Worm (Caenorhabditis elegans) whole organism, young adult: ENCODE data around the gene C50C3.12.

Experiments used
- B0261.1 ChIP-seq: sonication (generic microtip); optimal IDR thresholded peaks from 2 replicates; lab custom pipeline; 2016; ENCODE audit warnings: mild to moderate bottlenecking, missing genetic modification characterization, moderate library complexity, missing compliant biosample characterization
- B0336.3 ChIP-seq: fragments of 200-800 bp; sonication (Bioruptor generic); IDR thresholded peaks from 2 replicates; pipeline ENCODE4 v1.3.6; 2022; ENCODE audit warnings: missing genetic modification characterization, missing compliant biosample characterization
- F33H1.4 ChIP-seq: fragments of 200-800 bp; sonication (Bioruptor generic); IDR thresholded peaks from 2 replicates; pipeline ENCODE4 v1.3.6; 2022; ENCODE audit warnings: missing genetic modification reagents, missing genetic modification characterization, missing compliant biosample characterization
- F39B2.1 ChIP-seq: fragments of 200-800 bp; sonication (Bioruptor generic); IDR thresholded peaks from 2 replicates; pipeline ENCODE4 v1.3.6; 2022; ENCODE audit warnings: missing genetic modification reagents, missing genetic modification characterization, missing compliant biosample characterization
- T07F8.4 ChIP-seq: sonication (generic microtip); optimal IDR thresholded peaks from 2 replicates; lab custom pipeline; 2016; ENCODE audit warnings: mild to moderate bottlenecking, missing genetic modification characterization, moderate library complexity, missing compliant biosample characterization
- T26A5.8 ChIP-seq: sonication (generic microtip); optimal IDR thresholded peaks from 2 replicates; lab custom pipeline; 2016; ENCODE audit warnings: missing genetic modification characterization, missing compliant biosample characterization
- ZK185.1 ChIP-seq: sonication (generic microtip); optimal IDR thresholded peaks from 2 replicates; lab custom pipeline; 2016; ENCODE audit warnings: mild to moderate bottlenecking, missing genetic modification characterization, missing compliant biosample characterization; ENCODE audit not compliant: poor library complexity, severe bottlenecking
- aptf-3 ChIP-seq: fragments of 200-800 bp; sonication (Bioruptor generic); IDR thresholded peaks from 2 replicates; pipeline ENCODE4 v1.3.6; 2022; ENCODE audit warnings: missing genetic modification characterization, missing compliant biosample characterization
- atf-7 ChIP-seq: sonication (generic microtip); optimal IDR thresholded peaks from 2 replicates; lab custom pipeline; 2017; ENCODE audit warnings: mild to moderate bottlenecking, missing genetic modification characterization, missing compliant biosample characterization
- athp-1 ChIP-seq: sonication (generic microtip); optimal IDR thresholded peaks from 2 replicates; lab custom pipeline; 2017; ENCODE audit warnings: mild to moderate bottlenecking, missing genetic modification characterization, missing compliant biosample characterization
- attf-3 ChIP-seq: fragments of 200-800 bp; sonication (Bioruptor generic); conservative IDR thresholded peaks from 2 replicates; pipeline ENCODE4 v1.3.6; 2022; ENCODE audit warnings: missing genetic modification reagents, missing genetic modification characterization, missing compliant biosample characterization
- attf-5 ChIP-seq: fragments of 200-800 bp; sonication (Bioruptor generic); optimal IDR thresholded peaks from 2 replicates; lab custom pipeline; 2018; ENCODE audit warnings: mild to moderate bottlenecking, missing genetic modification characterization, missing compliant biosample characterization
- bed-2 ChIP-seq: fragments of 200-800 bp; sonication (Bioruptor generic); IDR thresholded peaks from 2 replicates; pipeline ENCODE4 v1.3.6; 2022; ENCODE audit warnings: missing genetic modification reagents, missing genetic modification characterization, missing compliant biosample characterization
- ceh-91 ChIP-seq: fragments of 200-800 bp; sonication (Bioruptor generic); IDR thresholded peaks from 2 replicates; pipeline ENCODE4 v1.3.6; 2022; ENCODE audit warnings: missing genetic modification reagents, missing genetic modification characterization, missing compliant biosample characterization
- dox-1 ChIP-seq: fragments of 200-800 bp; sonication (Bioruptor generic); IDR thresholded peaks from 2 replicates; pipeline ENCODE4 v1.3.6; 2022; ENCODE audit warnings: missing genetic modification reagents, missing genetic modification characterization, missing compliant biosample characterization
- dpl-1 ChIP-seq: fragments of 150-350 bp; optimal IDR thresholded peaks from 2 replicates; lab custom pipeline; 2014; ENCODE audit warnings: missing biosample characterization, missing genetic modification reagents, missing genetic modification characterization
- efl-1 ChIP-seq: fragments of 150-350 bp; optimal IDR thresholded peaks from 2 replicates; lab custom pipeline; 2014; ENCODE audit warnings: missing biosample characterization, missing genetic modification reagents, missing genetic modification characterization
- egl-44 ChIP-seq: fragments of 200-800 bp; sonication (Bioruptor generic); IDR thresholded peaks from 2 replicates; pipeline ENCODE4 v1.3.6; 2022; ENCODE audit warnings: missing genetic modification reagents, missing genetic modification characterization, missing compliant biosample characterization
- gei-17 ChIP-seq: fragments of 200-800 bp; sonication (Bioruptor generic); optimal IDR thresholded peaks from 2 replicates; lab custom pipeline; 2018; ENCODE audit warnings: mild to moderate bottlenecking, missing genetic modification characterization, missing compliant biosample characterization
- him-1 ChIP-seq: sonication (generic microtip); optimal IDR thresholded peaks from 2 replicates; lab custom pipeline; 2016; ENCODE audit warnings: missing genotype, missing genetic modification reagents, missing genetic modification characterization, missing compliant biosample characterization
- hlh-12 ChIP-seq: sonication (generic microtip); optimal IDR thresholded peaks from 2 replicates; lab custom pipeline; 2016; ENCODE audit warnings: missing genetic modification characterization, missing compliant biosample characterization
- hmg-1.2 ChIP-seq: fragments of 200-800 bp; sonication (Bioruptor generic); IDR thresholded peaks from 2 replicates; pipeline ENCODE4 v1.3.6; 2022; ENCODE audit warnings: missing genetic modification reagents, missing genetic modification characterization, missing compliant biosample characterization
- let-607 ChIP-seq, 2 experiments: fragments of 200-800 bp in 1 of 2; sonication (Bioruptor generic) in 1 of 2; sonication (generic microtip) in 1 of 2; optimal IDR thresholded peaks; 2 replicates each; lab custom pipeline; 2016 to 2018; ENCODE audit warnings: mild to moderate bottlenecking in 2 of 2, missing compliant biosample characterization in 2 of 2, missing genetic modification characterization in 2 of 2, moderate library complexity in 2 of 2, missing genotype in 1 of 2
- lin-26 ChIP-seq: fragments of 200-800 bp; sonication (Bioruptor generic); IDR thresholded peaks from 2 replicates; pipeline ENCODE4 v1.3.6; 2022; ENCODE audit warnings: missing genetic modification reagents, missing genetic modification characterization, missing compliant biosample characterization
- lin-35 ChIP-seq, 3 experiments: fragments of 150-350 bp in 2 of 3; sonication (generic microtip) in 1 of 3; optimal IDR thresholded peaks; 2 replicates each; lab custom pipeline; 2014 to 2018; ENCODE audit warnings: missing biosample characterization in 3 of 3, missing genetic modification characterization in 3 of 3, missing genetic modification reagents in 3 of 3
- lsl-1 ChIP-seq: fragments of 200-800 bp; sonication (Bioruptor generic); optimal IDR thresholded peaks from 2 replicates; lab custom pipeline; 2018; ENCODE audit warnings: mild to moderate bottlenecking, missing genetic modification characterization, moderate library complexity, missing compliant biosample characterization
- madf-10 ChIP-seq: sonication (generic microtip); optimal IDR thresholded peaks from 2 replicates; lab custom pipeline; 2016; ENCODE audit warnings: mild to moderate bottlenecking, missing genetic modification characterization, missing compliant biosample characterization
- madf-3 ChIP-seq: fragments of 200-800 bp; sonication (Bioruptor generic); IDR thresholded peaks from 2 replicates; pipeline ENCODE4 v1.3.6; 2022; ENCODE audit warnings: missing genetic modification reagents, missing genetic modification characterization, missing compliant biosample characterization
- mcd-1 ChIP-seq: fragments of 200-800 bp; sonication (Bioruptor generic); IDR thresholded peaks from 2 replicates; pipeline ENCODE4 v1.3.6; 2022; ENCODE audit warnings: missing genetic modification reagents, missing genetic modification characterization, missing compliant biosample characterization
- mxl-1 ChIP-seq: sonication (generic microtip); optimal IDR thresholded peaks from 2 replicates; lab custom pipeline; 2016; ENCODE audit warnings: missing genetic modification characterization, missing compliant biosample characterization
- nfya-1 ChIP-seq: sonication (generic microtip); optimal IDR thresholded peaks from 2 replicates; lab custom pipeline; 2017; ENCODE audit warnings: antibody characterized with exemption, missing compliant biosample characterization, missing genetic modification characterization, borderline replicate concordance; ENCODE audit not compliant: insufficient read depth
- nhr-27 ChIP-seq: fragments of 200-800 bp; sonication (Bioruptor generic); optimal IDR thresholded peaks from 2 replicates; lab custom pipeline; 2018; ENCODE audit warnings: mild to moderate bottlenecking, missing genetic modification characterization, moderate library complexity, missing compliant biosample characterization
- nhr-80 ChIP-seq: sonication (generic microtip); optimal IDR thresholded peaks from 2 replicates; lab custom pipeline; 2016; ENCODE audit warnings: missing genetic modification characterization, missing compliant biosample characterization
- rcor-1 ChIP-seq: fragments of 200-800 bp; sonication (Bioruptor generic); IDR thresholded peaks from 2 replicates; pipeline ENCODE4 v1.3.6; 2022; ENCODE audit warnings: missing genetic modification reagents, missing genetic modification characterization, missing compliant biosample characterization
- rec-8 ChIP-seq, 2 experiments: sonication (generic microtip); optimal IDR thresholded peaks; 2 replicates each; lab custom pipeline; 2016; ENCODE audit warnings: mild to moderate bottlenecking in 2 of 2, missing genetic modification characterization in 2 of 2, missing genetic modification reagents in 2 of 2, missing genotype in 2 of 2, missing biosample characterization in 1 of 2, missing compliant biosample characterization in 1 of 2, moderate library complexity in 1 of 2
- repo-1 ChIP-seq: sonication (generic microtip); optimal IDR thresholded peaks from 2 replicates; lab custom pipeline; 2017; ENCODE audit warnings: mild to moderate bottlenecking, missing genetic modification characterization, missing compliant biosample characterization
- sea-2 ChIP-seq: fragments of 200-800 bp; sonication (Bioruptor generic); IDR thresholded peaks from 2 replicates; pipeline ENCODE4 v1.3.6; 2022; ENCODE audit warnings: missing genetic modification characterization, missing compliant biosample characterization
- snpc-1.1 ChIP-seq: sonication (generic microtip); optimal IDR thresholded peaks from 2 replicates; lab custom pipeline; 2017; ENCODE audit warnings: missing genetic modification characterization, mild to moderate bottlenecking, missing compliant biosample characterization, antibody characterized with exemption, moderate library complexity, missing genotype, missing genetic modification reagents; ENCODE audit not compliant: insufficient read depth
- snpc-3.4 ChIP-seq: sonication (generic microtip); optimal IDR thresholded peaks from 2 replicates; lab custom pipeline; 2017; ENCODE audit warnings: missing genetic modification characterization, mild to moderate bottlenecking, missing compliant biosample characterization, antibody characterized with exemption, moderate library complexity, missing genotype, missing genetic modification reagents
- tbp1 ChIP-seq: fragments of 200-800 bp; sonication (Bioruptor generic); optimal IDR thresholded peaks from 2 replicates; lab custom pipeline; 2018; ENCODE audit warnings: mild to moderate bottlenecking, missing genetic modification characterization, missing compliant biosample characterization
- unc-130 ChIP-seq: sonication (generic microtip); optimal IDR thresholded peaks from 2 replicates; lab custom pipeline; 2016; ENCODE audit warnings: missing genetic modification reagents, missing genetic modification characterization, missing compliant biosample characterization
- unc-62 ChIP-seq: fragments of 150-350 bp; optimal IDR thresholded peaks from 2 replicates; lab custom pipeline; 2014; ENCODE audit warnings: missing biosample characterization, missing genetic modification reagents, missing genetic modification characterization
- xnd-1 ChIP-seq: sonication (generic microtip); optimal IDR thresholded peaks from 2 replicates; lab custom pipeline; 2016; ENCODE audit warnings: missing genotype, missing genetic modification reagents, missing genetic modification characterization, missing compliant biosample characterization
- zfh-2 ChIP-seq: fragments of 200-800 bp; sonication (Bioruptor generic); conservative IDR thresholded peaks from 2 replicates; pipeline ENCODE4 v1.3.6; 2022; ENCODE audit warnings: missing genetic modification reagents, missing genetic modification characterization, missing compliant biosample characterization
- ztf-28 ChIP-seq: fragments of 200-800 bp; sonication (Bioruptor generic); IDR thresholded peaks from 2 replicates; pipeline ENCODE4 v1.3.6; 2022; ENCODE audit warnings: missing genetic modification reagents, missing genetic modification characterization, missing compliant biosample characterization

Gene C50C3.12

ce11 chrIII:8129195-8129594 is 47.2 kb upstream of the C50C3.12 start (continued):
- TF ChIP-seq dpl-1 (GFP tag; lab: Kevin White, UChicago): no peak

ce11 chrIII:8130177-8130902 is 46.0 kb upstream of the C50C3.12 start, which contains the start of the genes rpl-21 and C14B9.10:
rpl-21 (minus strand) TSS chrIII:8130227.
C14B9.10 (plus strand) TSS chrIII:8130852.
- TF ChIP-seq mcd-1 (peak; percentile 80), madf-3 (peak; percentile 89), rcor-1 (GFP tag; lab: Robert Waterston, UW) (peak; percentile 76), attf-5 (GFP tag; lab: Kevin White, UChicago) (peak; percentile 76), unc-130 (peak; percentile 34), egl-44 (GFP tag; lab: Robert Waterston, UW) (no peak), nfya-1 (no peak), tbp1 (GFP tag; lab: Kevin White, UChicago) (peak; percentile 71), lin-35 (GFP tag; optimal IDR thresholded peaks at IDR 0.05; lab: Kevin White, UChicago) (peak in 1 of 3 experiments; percentile 67), gei-17 (no peak), him-1 (peak; percentile 65), B0336.3 (GFP tag; lab: Robert Waterston, UW) (peak; percentile 63), rec-8 (tag; optimal IDR thresholded peaks at IDR 0.05; lab: Kevin White, UChicago) (peak in 1 of 2 experiments; percentile 46), hmg-1.2 (GFP tag; lab: Robert Waterston, UW) (peak; percentile 91), F39B2.1 (GFP tag; lab: Robert Waterston, UW) (no peak), lin-26 (GFP tag; lab: Robert Waterston, UW) (no peak), dpl-1 (GFP tag; lab: Kevin White, UChicago) (peak; percentile 30), let-607 (tag; optimal IDR thresholded peaks at IDR 0.05; lab: Kevin White, UChicago) (peak in 1 of 2 experiments; percentile 59), madf-10 (tag; lab: Kevin White, UChicago) (peak; percentile 26), snpc-1.1 (peak; percentile 60), ZK185.1 (tag; lab: Kevin White, UChicago) (peak; percentile 66), lsl-1 (GFP tag; lab: Kevin White, UChicago) (peak; percentile 96), attf-3 (peak; percentile 70), F33H1.4 (GFP tag; lab: Robert Waterston, UW) (peak; percentile 98), sea-2 (GFP tag; lab: Robert Waterston, UW) (no peak), atf-7 (no peak), nhr-80 (tag; lab: Kevin White, UChicago) (peak; percentile 36), zfh-2 (GFP tag; lab: Robert Waterston, UW) (no peak), aptf-3 (GFP tag; lab: Robert Waterston, UW) (no peak), B0261.1 (tag; lab: Kevin White, UChicago) (peak; percentile 3), snpc-3.4 (peak; percentile 89), athp-1 (peak; percentile 35), hlh-12 (tag; lab: Kevin White, UChicago) (no peak), mxl-1 (tag; lab: Kevin White, UChicago) (no peak), ceh-91 (peak; percentile 88), unc-62 (GFP tag; lab: Kevin White, UChicago) (no peak), dox-1 (GFP tag; lab: Robert Waterston, UW) (peak; percentile 80), ztf-28 (GFP tag; lab: Robert Waterston, UW) (0 out of 2 replicates have a peak, but pooled peaks have one; percentile 22), T26A5.8 (no peak), nhr-27 (tag; lab: Kevin White, UChicago) (no peak), repo-1 (tag; lab: Kevin White, UChicago) (no peak), T07F8.4 (tag; lab: Kevin White, UChicago) (no peak), efl-1 (GFP tag; lab: Kevin White, UChicago) (peak; percentile 55), bed-2 (GFP tag; lab: Robert Waterston, UW) (no peak), xnd-1 (tag; lab: Kevin White, UChicago) (peak; percentile 60)
